Fruit fly (Drosophila melanogaster): ENCODE measurements around the gene CG4577.

DNA sequence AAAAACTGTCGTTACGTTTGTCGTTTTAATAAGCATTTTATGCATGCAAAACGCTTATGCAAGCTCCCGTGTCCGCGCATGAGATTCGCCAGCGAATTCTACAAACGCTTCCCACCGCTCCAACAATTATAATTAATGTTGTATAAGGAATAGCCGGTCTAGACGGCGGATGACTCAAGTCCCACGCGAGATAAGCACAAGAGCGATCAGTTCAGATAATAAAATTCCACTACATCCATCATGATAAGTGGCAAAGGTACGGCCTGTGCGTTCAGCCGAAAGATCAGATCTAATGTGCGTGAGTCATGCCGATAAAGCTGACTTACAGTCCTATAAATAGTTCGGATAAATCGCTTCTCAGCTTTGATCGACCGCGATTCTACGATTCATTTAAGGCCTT, 8.0 kb upstream of the CG4577 start:
- TF ChIP-seq br (GFP tag; optimal IDR thresholded peaks at IDR 0.05): no peak
- no peak for TF ChIP-seq Dif (GFP tag; optimal IDR thresholded peaks at IDR 0.05; ENCODE audit: partially characterized antibody)
- no peak for TF ChIP-seq psq (GFP tag; optimal IDR thresholded peaks at IDR 0.05)
- TF ChIP-seq N (GFP tag; optimal IDR thresholded peaks at IDR 0.05): no peak
- no peak for TF ChIP-seq Hnf4 (GFP tag; optimal IDR thresholded peaks at IDR 0.05)
- no peak for TF ChIP-seq woc (GFP tag; optimal IDR thresholded peaks at IDR 0.05)
- no peak for TF ChIP-seq Abd-B (GFP tag; optimal IDR thresholded peaks at IDR 0.05)
- no peak for TF ChIP-seq Myc (optimal IDR thresholded peaks at IDR 0.05)
- no peak for TF ChIP-seq fru (GFP tag; optimal IDR thresholded peaks at IDR 0.05)

Measured in whole organism, wandering third instar larva.